Worm (Caenorhabditis elegans): ENCODE measurements around the gene scl-23.

DNA sequence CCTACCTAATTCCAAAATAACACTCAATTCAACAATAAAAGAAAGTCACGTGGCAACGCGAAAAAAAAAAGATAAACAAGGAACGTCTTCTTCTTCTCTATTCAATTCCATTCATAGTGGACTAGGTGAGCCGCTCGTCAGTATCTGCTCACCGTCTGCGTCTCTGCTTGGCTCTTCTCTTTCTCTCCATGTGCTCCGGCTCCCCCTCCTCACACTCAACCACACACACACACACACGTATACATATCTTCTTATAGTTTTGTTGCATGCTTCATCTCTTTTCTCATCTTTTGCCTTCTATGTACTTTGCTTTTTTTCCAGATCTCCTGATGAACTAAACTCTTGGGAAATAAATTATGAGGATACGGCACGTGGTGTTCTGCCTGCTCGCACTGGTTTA is 42.2 kb upstream of the scl-23 start, which contains the start of gene daf-1:
- TF ChIP-seq nhr-12 (tag; optimal IDR thresholded peaks at IDR 0.05), result no peak
- TF ChIP-seq ztf-11 (tag; optimal IDR thresholded peaks at IDR 0.05), result no peak
- no peak for TF ChIP-seq lin-13 (tag; optimal IDR thresholded peaks at IDR 0.05)
- no peak for TF ChIP-seq tbx-8 (GFP tag; optimal IDR thresholded peaks at IDR 0.05)
- no peak for TF ChIP-seq pha-4 (tag; optimal IDR thresholded peaks at IDR 0.05)
- TF ChIP-seq ceh-83 (GFP tag; optimal IDR thresholded peaks at IDR 0.05), result no peak
- TF ChIP-seq lsy-2 (tag; optimal IDR thresholded peaks at IDR 0.05), result no peak
- TF ChIP-seq nhr-76 (tag; optimal IDR thresholded peaks at IDR 0.05), result no peak
- no peak for TF ChIP-seq unc-62 (GFP tag; optimal IDR thresholded peaks at IDR 0.05)
- TF ChIP-seq cnd-1 (tag; optimal IDR thresholded peaks at IDR 0.05), result no peak
- TF ChIP-seq drap-1 (GFP tag; optimal IDR thresholded peaks at IDR 0.05), result no peak
